Worm (Caenorhabditis elegans): ENCODE measurements around the gene dsh-2.

The dsh-2 gene

DNA sequence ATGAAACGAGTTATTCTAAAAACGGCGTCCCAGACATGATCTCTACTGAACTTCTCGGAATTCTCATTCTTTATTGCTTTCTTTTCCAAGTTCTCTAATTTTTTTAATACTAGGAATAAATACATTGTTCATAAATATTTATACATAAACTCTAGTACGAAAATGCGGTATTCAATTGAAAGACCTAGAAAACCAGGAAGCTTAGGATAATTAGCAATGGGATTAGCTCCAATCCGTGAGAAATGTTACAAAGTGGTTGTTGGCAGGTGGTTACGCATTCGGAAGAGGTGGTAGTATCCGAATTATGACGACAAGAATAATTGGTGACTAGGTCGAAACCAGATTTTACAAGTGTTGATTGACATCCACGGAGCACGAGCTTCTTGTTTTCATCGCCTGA, 14.0 kb downstream of the dsh-2 start:
- TF ChIP-seq nhr-71 (tag; optimal IDR thresholded peaks at IDR 0.05) (peak; percentile 8), fkh-8 (tag; optimal IDR thresholded peaks at IDR 0.05) (no peak), fos-1 (tag; optimal IDR thresholded peaks at IDR 0.05) (no peak), nhr-47 (tag; optimal IDR thresholded peaks at IDR 0.05) (peak; percentile 26), sox-4 (tag; optimal IDR thresholded peaks at IDR 0.05) (peak; percentile 2), pax-3 (tag; optimal IDR thresholded peaks at IDR 0.05) (peak; percentile 33), dsc-1 (tag; optimal IDR thresholded peaks at IDR 0.05) (peak; percentile 92)

DNA sequence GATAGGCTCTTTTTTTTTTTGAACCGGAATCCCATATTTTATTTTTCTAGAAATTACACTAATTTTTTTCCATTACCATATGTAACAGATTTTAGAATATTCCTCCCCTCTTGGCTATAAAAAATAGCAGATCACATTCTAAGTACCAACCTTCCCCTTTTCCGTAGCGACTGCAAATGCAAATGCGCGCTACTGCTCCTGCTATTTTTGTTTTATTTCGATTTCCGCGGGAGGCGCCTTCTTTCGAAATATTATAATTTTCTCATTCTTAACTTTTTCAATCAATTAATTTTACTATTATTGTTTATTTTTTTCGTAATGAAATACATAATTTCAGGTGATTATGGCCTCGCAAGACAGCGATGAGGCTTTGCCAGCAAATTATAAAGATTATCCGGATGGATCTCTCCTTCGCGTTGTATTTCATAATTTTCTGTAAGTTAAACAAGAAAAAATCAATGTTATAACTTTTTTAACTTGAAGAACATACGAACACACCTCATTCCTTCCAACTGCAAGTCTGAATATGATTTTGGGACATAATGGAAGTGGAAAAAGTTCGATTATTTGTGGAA, 19.1 kb downstream of the dsh-2 start, which contains the start of gene smc-5:
smc-5 (plus strand) TSS at position 332 of the 575 bp plus-strand sequence.
- peak; percentile 25; the same call in 1 of the 2 replicates for TF ChIP-seq unc-98 (GFP tag; IDR thresholded peaks at IDR 0.05)
- peak; percentile 54 for TF ChIP-seq fos-1 (tag; optimal IDR thresholded peaks at IDR 0.05)
- TF ChIP-seq efl-3 (GFP tag; optimal IDR thresholded peaks at IDR 0.05) = no peak
- peak; percentile 46; the same call in 1 of the 2 replicates for TF ChIP-seq ceh-88 (GFP tag; IDR thresholded peaks at IDR 0.05)
- TF ChIP-seq dpl-1 (GFP tag; optimal IDR thresholded peaks at IDR 0.05) = peak; percentile 82 to 91 (median 84)
- TF ChIP-seq ceh-82 (tag; optimal IDR thresholded peaks at IDR 0.05) = peak in 2 of 3 experiments; percentile 37 to 79
- TF ChIP-seq nhr-77 (tag; optimal IDR thresholded peaks at IDR 0.05) = peak; percentile 62
- no peak for TF ChIP-seq zag-1 (tag; optimal IDR thresholded peaks at IDR 0.05)
- peak; percentile 65 for TF ChIP-seq F16B12.6 (tag; optimal IDR thresholded peaks at IDR 0.05)
- no peak for TF ChIP-seq sup-37 (GFP tag; optimal IDR thresholded peaks at IDR 0.05)
- no peak for TF ChIP-seq nhr-12 (tag; optimal IDR thresholded peaks at IDR 0.05)
- no peak for TF ChIP-seq nhr-237 (tag; optimal IDR thresholded peaks at IDR 0.05)
- peak; percentile 78 for TF ChIP-seq snu-23 (GFP tag; optimal IDR thresholded peaks at IDR 0.05)
- peak in 1 of 2 experiments; percentile 48 for TF ChIP-seq ztf-11 (tag; optimal IDR thresholded peaks at IDR 0.05)
- no peak for TF ChIP-seq grh-1 (GFP tag; IDR thresholded peaks at IDR 0.05)
- peak; percentile 60 for TF ChIP-seq vab-15 (tag; optimal IDR thresholded peaks at IDR 0.05)
- no peak for TF ChIP-seq mab-9 (GFP tag; IDR thresholded peaks at IDR 0.05)
- TF ChIP-seq nhr-85 (tag) = peak; percentile 69
- TF ChIP-seq unc-86 (tag; optimal IDR thresholded peaks at IDR 0.05) = peak; percentile 49
- peak; percentile 60 for TF ChIP-seq nhr-90 (tag; optimal IDR thresholded peaks at IDR 0.05; ENCODE audit: poor library complexity)
- peak; percentile 57 for TF ChIP-seq tbx-2 (tag; optimal IDR thresholded peaks at IDR 0.05)
- no peak for TF ChIP-seq egl-27 (tag; optimal IDR thresholded peaks at IDR 0.05)
- peak; percentile 8 for TF ChIP-seq hpl-2 (GFP tag; optimal IDR thresholded peaks at IDR 0.05)
- no peak for TF ChIP-seq nhr-84 (tag; optimal IDR thresholded peaks at IDR 0.05)
- TF ChIP-seq tlp-1 (tag; optimal IDR thresholded peaks at IDR 0.05) = no peak
- peak; percentile 45 for TF ChIP-seq unc-130 (tag; optimal IDR thresholded peaks at IDR 0.05)
- peak; percentile 71 for TF ChIP-seq isw-1 (GFP tag; IDR thresholded peaks at IDR 0.05)
- no peak for TF ChIP-seq nhr-11 (tag; optimal IDR thresholded peaks at IDR 0.05)
- peak; percentile 69 for TF ChIP-seq lin-14 (GFP tag; optimal IDR thresholded peaks at IDR 0.05)
- peak; percentile 73 for TF ChIP-seq nhr-47 (tag; optimal IDR thresholded peaks at IDR 0.05)
- no peak for TF ChIP-seq nhr-28 (tag; optimal IDR thresholded peaks at IDR 0.05)
- peak; percentile 75 for TF ChIP-seq nhr-71 (tag; optimal IDR thresholded peaks at IDR 0.05)
- no peak for TF ChIP-seq elt-2 (tag; optimal IDR thresholded peaks at IDR 0.05)
- TF ChIP-seq lin-39 (tag; optimal IDR thresholded peaks at IDR 0.05) = no peak
- TF ChIP-seq elt-3 (tag; optimal IDR thresholded peaks at IDR 0.05) = peak in 1 of 6 experiments; percentile 80
- peak; percentile 82 for TF ChIP-seq rnt-1 (tag; optimal IDR thresholded peaks at IDR 0.05)
- no peak for TF ChIP-seq irx-1 (tag; optimal IDR thresholded peaks at IDR 0.05)
- no peak for TF ChIP-seq alr-1 (tag; optimal IDR thresholded peaks at IDR 0.05; ENCODE audit: borderline replicate concordance)
- TF ChIP-seq jun-1 (tag; optimal IDR thresholded peaks at IDR 0.05) = peak; percentile 32
- no peak for TF ChIP-seq hlh-4 (tag; optimal IDR thresholded peaks at IDR 0.05)
- TF ChIP-seq fkh-10 (GFP tag; optimal IDR thresholded peaks at IDR 0.05) = peak; percentile 24
- TF ChIP-seq skn-1 (tag; optimal IDR thresholded peaks at IDR 0.05) = peak; percentile 89
- TF ChIP-seq nhr-20 (tag; optimal IDR thresholded peaks at IDR 0.05) = peak; percentile 66
- TF ChIP-seq sptf-1 (tag; optimal IDR thresholded peaks at IDR 0.05) = no peak
- TF ChIP-seq C04F5.9 (tag; optimal IDR thresholded peaks at IDR 0.05) = no peak
- TF ChIP-seq lin-13 (GFP tag; optimal IDR thresholded peaks at IDR 0.05) = peak; percentile 41
